Fruit fly (Drosophila melanogaster) whole organism, adult: Measurements from ENCODE around the gene mTor.

Experiments
- CG11617 ChIP-seq: fragments of 200-800 bp; sonication (Bioruptor generic); optimal IDR thresholded peaks from 2 replicates; lab custom pipeline; 2017; ENCODE audit warnings: mild to moderate bottlenecking, missing biosample characterization, missing genetic modification reagents, missing genetic modification characterization
- CG12768 ChIP-seq: fragments of 200-800 bp; sonication (Bioruptor generic); optimal IDR thresholded peaks from 2 replicates; lab custom pipeline; 2017; ENCODE audit warnings: missing biosample characterization, missing genetic modification characterization, mild to moderate bottlenecking, moderate library complexity, missing genetic modification reagents
- CG14711 ChIP-seq: fragments of 200-800 bp; sonication (Bioruptor generic); optimal IDR thresholded peaks from 2 replicates; lab custom pipeline; 2018; ENCODE audit warnings: missing biosample characterization, mild to moderate bottlenecking, missing genetic modification characterization, moderate library complexity
- CG1620 ChIP-seq: fragments of 200-800 bp; sonication (Bioruptor generic); optimal IDR thresholded peaks from 2 replicates; lab custom pipeline; 2016; ENCODE audit warnings: missing biosample characterization, missing genetic modification characterization
- CG33017 ChIP-seq: fragments of 200-800 bp; sonication (Bioruptor generic); optimal IDR thresholded peaks from 2 replicates; lab custom pipeline; 2018; ENCODE audit warnings: missing biosample characterization, mild to moderate bottlenecking, missing genetic modification characterization, moderate library complexity
- CG5204 ChIP-seq: fragments of 200-800 bp; sonication (Bioruptor generic); optimal IDR thresholded peaks from 2 replicates; lab custom pipeline; 2016; ENCODE audit warnings: missing biosample characterization, missing genetic modification characterization
- CG7045 ChIP-seq: fragments of 200-800 bp; sonication (Bioruptor generic); optimal IDR thresholded peaks from 2 replicates; lab custom pipeline; 2017; ENCODE audit warnings: missing biosample characterization, mild to moderate bottlenecking, missing genetic modification characterization
- CG7101 ChIP-seq: fragments of 200-800 bp; sonication (Bioruptor generic); optimal IDR thresholded peaks from 2 replicates; lab custom pipeline; 2018; ENCODE audit warnings: missing biosample characterization, mild to moderate bottlenecking, missing genetic modification characterization, moderate library complexity
- Clk ChIP-seq: fragments of 200-800 bp; sonication (Bioruptor generic); optimal IDR thresholded peaks from 2 replicates; lab custom pipeline; 2017; ENCODE audit warnings: missing biosample characterization, missing genetic modification characterization
- Crg-1 ChIP-seq: fragments of 200-800 bp; sonication (Bioruptor generic); optimal IDR thresholded peaks from 2 replicates; lab custom pipeline; 2016; ENCODE audit warnings: missing biosample characterization, missing genetic modification characterization
- Hr96 ChIP-seq: fragments of 200-800 bp; sonication (Bioruptor generic); optimal IDR thresholded peaks from 2 replicates; lab custom pipeline; 2016; ENCODE audit warnings: missing biosample characterization, missing genetic modification characterization
- Mnt ChIP-seq: fragments of 200-800 bp; sonication (Bioruptor generic); optimal IDR thresholded peaks from 2 replicates; lab custom pipeline; 2016; ENCODE audit warnings: missing biosample characterization, mild to moderate bottlenecking, missing genetic modification characterization
- bab1 ChIP-seq: fragments of 200-800 bp; sonication (Bioruptor generic); optimal IDR thresholded peaks from 3 replicates; lab custom pipeline; 2019; ENCODE audit warnings: missing biosample characterization, mild to moderate bottlenecking, missing genetic modification characterization, moderate library complexity
- cic ChIP-seq: fragments of 200-800 bp; sonication (Bioruptor generic); optimal IDR thresholded peaks from 2 replicates; lab custom pipeline; 2017; ENCODE audit warnings: missing biosample characterization, mild to moderate bottlenecking, missing genetic modification characterization, moderate library complexity
- cnc ChIP-seq, 2 experiments: fragments of >200 bp; optimal IDR thresholded peaks; 2 replicates each; lab custom pipeline; 2017
- kay ChIP-seq: fragments of 200-800 bp; sonication (Bioruptor generic); peaks from one replicate; lab custom pipeline; 2016; ENCODE audit warnings: missing biosample characterization, missing genetic modification characterization, borderline replicate concordance
- ovo ChIP-seq: fragments of 200-800 bp; sonication (Bioruptor generic); optimal IDR thresholded peaks from 2 replicates; lab custom pipeline; 2016; ENCODE audit warnings: missing biosample characterization, missing genetic modification characterization
- pad ChIP-seq: fragments of 200-800 bp; sonication (Bioruptor generic); optimal IDR thresholded peaks from 3 replicates; lab custom pipeline; 2017; ENCODE audit warnings: missing biosample characterization, missing genetic modification characterization, mild to moderate bottlenecking, moderate library complexity, missing genetic modification reagents
- tj ChIP-seq: fragments of 200-800 bp; sonication (Bioruptor generic); optimal IDR thresholded peaks from 3 replicates; lab custom pipeline; 2017; ENCODE audit warnings: missing biosample characterization, mild to moderate bottlenecking, missing genetic modification characterization, moderate library complexity
- toe ChIP-seq: fragments of 200-800 bp; sonication (Bioruptor generic); optimal IDR thresholded peaks from 2 replicates; lab custom pipeline; 2016; ENCODE audit warnings: missing biosample characterization, missing genetic modification characterization

Gene mTor

dm6 chr2L:13004059-13004870 lies at the start of gene mTor, which contains the start of gene Vha68-1:
TSS of gene mTor (plus strand) at chr2L:13004480.
TSS of gene Vha68-1 (minus strand) at chr2L:13004107.
- TF ChIP-seq CG14711 (tag; lab: Kevin White, UChicago), result peak; percentile 60
- TF ChIP-seq bab1 (GFP tag; lab: Kevin White, UChicago), result peak; percentile 52
- TF ChIP-seq tj, result peak; percentile 43
- no peak for TF ChIP-seq cic (GFP tag; lab: Kevin White, UChicago)
- TF ChIP-seq CG7101 (tag; lab: Kevin White, UChicago), result peak; percentile 78
- TF ChIP-seq Crg-1 (GFP tag; lab: Kevin White, UChicago), result peak; percentile 56
- peak; percentile 63 for TF ChIP-seq Hr96 (GFP tag; lab: Kevin White, UChicago)
- TF ChIP-seq CG5204 (GFP tag; lab: Kevin White, UChicago), result no peak
- TF ChIP-seq kay, result no peak
- TF ChIP-seq ovo, result peak; percentile 17
- peak; percentile 33 for TF ChIP-seq CG1620 (GFP tag; lab: Kevin White, UChicago)
- TF ChIP-seq cnc (optimal IDR thresholded peaks at IDR 0.05; lab: Kevin White, UChicago), result no peak
- peak; percentile 42 for TF ChIP-seq CG12768
- TF ChIP-seq Mnt (GFP tag; lab: Kevin White, UChicago), result peak; percentile 60
- TF ChIP-seq pad (GFP tag; lab: Kevin White, UChicago), result peak; percentile 41
- peak; percentile 83 for TF ChIP-seq toe
- peak; percentile 64 for TF ChIP-seq CG11617 (GFP tag; lab: Kevin White, UChicago)
- TF ChIP-seq CG33017 (tag; lab: Kevin White, UChicago), result peak; percentile 73
- TF ChIP-seq Clk, result peak; percentile 15
- TF ChIP-seq CG7045 (GFP tag; lab: Kevin White, UChicago), result peak; percentile 45

DNA sequence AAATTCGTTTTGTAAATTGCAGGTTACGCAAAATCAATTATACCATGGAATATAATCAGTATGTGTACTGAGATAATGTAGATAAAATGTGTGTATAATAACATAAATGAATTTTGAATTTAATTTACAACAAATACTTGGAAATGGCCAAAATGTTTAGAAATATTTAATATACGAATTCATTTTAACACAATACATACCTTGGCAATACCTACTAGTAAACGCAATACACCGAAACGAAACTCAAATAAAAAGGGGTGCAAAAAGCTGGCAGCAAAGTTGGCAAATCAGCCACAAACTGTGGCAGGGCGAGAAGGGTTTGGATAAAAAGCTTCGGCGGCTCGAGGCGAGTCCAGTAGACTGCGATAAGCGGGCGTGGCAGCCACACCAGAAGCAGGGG lies 38.0 kb upstream of the mTor start, which contains the start of gene CG16800:
Gene CG16800, plus strand, starts transcription at position 301 of the 400 bp plus-strand sequence.
- TF ChIP-seq Mnt (GFP tag; lab: Kevin White, UChicago), result no peak
- TF ChIP-seq Crg-1 (GFP tag; lab: Kevin White, UChicago), result no peak
- TF ChIP-seq Hr96 (GFP tag; lab: Kevin White, UChicago), result no peak
- no peak for TF ChIP-seq CG7045 (GFP tag; lab: Kevin White, UChicago)
- no peak for TF ChIP-seq CG7101 (tag; lab: Kevin White, UChicago)
- TF ChIP-seq Clk, result no peak
- TF ChIP-seq CG1620 (GFP tag; lab: Kevin White, UChicago), result no peak
- no peak for TF ChIP-seq ovo
- no peak for TF ChIP-seq CG11617 (GFP tag; lab: Kevin White, UChicago)
- TF ChIP-seq toe, result no peak

- no peak for TF ChIP-seq tj
- TF ChIP-seq pad (GFP tag; lab: Kevin White, UChicago), result no peak
- TF ChIP-seq Clk, result no peak
- TF ChIP-seq toe, result no peak
Measured at dm6 chr2L:12969569-12969968, 34.7 kb upstream of the mTor start.

DNA sequence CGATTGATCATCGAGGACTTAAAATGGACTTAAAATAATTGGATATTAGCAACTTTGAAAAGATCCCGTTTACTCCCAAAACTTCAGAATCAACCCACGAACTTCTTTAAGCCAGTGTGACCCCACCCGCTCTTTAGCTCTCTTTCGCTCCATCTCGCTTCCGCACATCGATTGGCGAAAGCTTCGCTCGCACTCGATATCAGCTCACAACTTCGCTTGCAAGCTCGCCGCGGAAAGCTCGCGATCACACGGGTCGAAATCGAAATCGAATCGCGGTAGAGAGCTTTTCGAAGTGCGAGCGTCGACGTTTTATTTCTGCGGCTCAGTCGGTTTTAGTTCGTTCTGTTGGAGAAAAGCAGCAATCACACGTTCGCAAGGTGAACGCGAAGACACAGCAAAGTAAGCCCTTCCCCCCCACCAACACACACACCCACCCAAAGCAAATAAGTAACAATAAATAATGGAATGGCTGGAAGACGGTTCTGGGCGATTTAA lies 30.2 kb upstream of the mTor start, which contains the start of gene Vha68-2:
Gene Vha68-2, plus strand, starts transcription at position 278 of the 495 bp plus-strand sequence.
- TF ChIP-seq CG33017 (tag; lab: Kevin White, UChicago) (peak; percentile 16), cnc (optimal IDR thresholded peaks at IDR 0.05; lab: Kevin White, UChicago) (no peak), bab1 (GFP tag; lab: Kevin White, UChicago) (peak; percentile 82), toe (peak; percentile 38), CG14711 (tag; lab: Kevin White, UChicago) (no peak), CG1620 (GFP tag; lab: Kevin White, UChicago) (peak; percentile 80), pad (GFP tag; lab: Kevin White, UChicago) (peak; percentile 29), CG11617 (GFP tag; lab: Kevin White, UChicago) (peak; percentile 23), ovo (peak; percentile 65), cic (GFP tag; lab: Kevin White, UChicago) (peak; percentile 28), CG7101 (tag; lab: Kevin White, UChicago) (peak; percentile 74), kay (no peak), tj (no peak), Clk (no peak), CG12768 (no peak), Hr96 (GFP tag; lab: Kevin White, UChicago) (peak; percentile 6), CG7045 (GFP tag; lab: Kevin White, UChicago) (no peak), Crg-1 (GFP tag; lab: Kevin White, UChicago) (peak; percentile 48), Mnt (GFP tag; lab: Kevin White, UChicago) (peak; percentile 52), CG5204 (GFP tag; lab: Kevin White, UChicago) (peak; percentile 67)

- TF ChIP-seq kay (peak; percentile 93), CG12768 (no peak), bab1 (GFP tag; lab: Kevin White, UChicago) (no peak), tj (peak; percentile 82)
Measured at dm6 chr2L:12974562-12975366, 29.5 kb upstream of the mTor start.

DNA sequence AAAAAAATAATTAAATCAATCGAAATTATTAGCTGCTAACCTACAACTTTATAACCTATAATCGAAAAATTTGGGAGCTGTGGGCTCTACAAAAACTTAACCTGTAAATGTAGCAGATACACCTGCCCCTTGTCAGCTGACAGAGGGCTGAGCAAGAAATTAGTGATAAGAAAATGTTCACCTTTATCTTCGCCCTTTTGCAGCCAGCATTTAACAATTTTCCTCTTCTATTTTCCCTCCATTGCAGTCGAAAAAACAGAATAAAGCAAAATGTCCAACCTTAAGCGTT lies 29.0 kb upstream of the mTor start:
- TF ChIP-seq CG33017 (tag; lab: Kevin White, UChicago), result no peak
- TF ChIP-seq kay, result peak; percentile 82
- no peak for TF ChIP-seq cic (GFP tag; lab: Kevin White, UChicago)
